Fruit fly (Drosophila melanogaster) whole organism, embryonic: ENCODE results near the gene CG42674.

ENCODE experiments used
- CG11695 ChIP-seq: fragments of 200-800 bp; sonication (Bioruptor generic); IDR thresholded peaks from 3 replicates; pipeline ENCODE4 v1.3.6; 2022; ENCODE audit warnings: missing biosample characterization, missing genetic modification characterization
- CG12071 ChIP-seq: fragments of 200-800 bp; sonication (Bioruptor generic); optimal IDR thresholded peaks from 3 replicates; lab custom pipeline; 2018; ENCODE audit warnings: missing biosample characterization, mild to moderate bottlenecking, missing genetic modification characterization
- CG12236 ChIP-seq: fragments of 200-800 bp; sonication (Bioruptor generic); optimal IDR thresholded peaks from 2 replicates; lab custom pipeline; 2016; ENCODE audit warnings: missing biosample characterization, missing genetic modification characterization
- CG12744 ChIP-seq: fragments of 200-800 bp; sonication (Bioruptor generic); optimal IDR thresholded peaks from 2 replicates; lab custom pipeline; 2016; ENCODE audit warnings: missing biosample characterization, missing genetic modification characterization
- CG12942 ChIP-seq: fragments of 200-800 bp; sonication (Bioruptor generic); optimal IDR thresholded peaks from 3 replicates; lab custom pipeline; 2016; ENCODE audit warnings: missing biosample characterization, missing genetic modification characterization
- CG13123 ChIP-seq: fragments of 200-800 bp; sonication (Bioruptor generic); optimal IDR thresholded peaks from 2 replicates; lab custom pipeline; 2016; ENCODE audit warnings: missing biosample characterization, missing genetic modification characterization
- CG17829 ChIP-seq: fragments of 200-800 bp; optimal IDR thresholded peaks from 2 replicates; lab custom pipeline; 2019; ENCODE audit warnings: missing biosample characterization, mild to moderate bottlenecking, missing genetic modification characterization, moderate library complexity
- CG1792 ChIP-seq: fragments of 200-800 bp; sonication (Bioruptor generic); optimal IDR thresholded peaks from 2 replicates; lab custom pipeline; 2016; ENCODE audit warnings: missing biosample characterization, missing genetic modification characterization
- CG1832 ChIP-seq: fragments of 200-800 bp; sonication (Bioruptor generic); optimal IDR thresholded peaks from 2 replicates; lab custom pipeline; 2017; ENCODE audit warnings: missing biosample characterization, mild to moderate bottlenecking, missing genetic modification characterization, inconsistent platforms
- CG2712 ChIP-seq: fragments of 200-800 bp; optimal IDR thresholded peaks from 3 replicates; lab custom pipeline; 2019; ENCODE audit warnings: missing biosample characterization, mild to moderate bottlenecking, missing genetic modification characterization, moderate library complexity
- CG30020 ChIP-seq: fragments of 200-800 bp; optimal IDR thresholded peaks from 2 replicates; lab custom pipeline; 2019; ENCODE audit warnings: missing biosample characterization, mild to moderate bottlenecking, missing genetic modification characterization, moderate library complexity
- CG31365 ChIP-seq: fragments of 200-800 bp; sonication (Bioruptor generic); optimal IDR thresholded peaks from 2 replicates; lab custom pipeline; 2018; ENCODE audit warnings: missing biosample characterization, mild to moderate bottlenecking, missing genetic modification characterization
- CG31388 ChIP-seq: fragments of 200-800 bp; sonication (Bioruptor generic); optimal IDR thresholded peaks from 2 replicates; lab custom pipeline; 2016; ENCODE audit warnings: missing biosample characterization, missing genetic modification characterization
- CG34224 ChIP-seq: fragments of 200-800 bp; sonication (Bioruptor generic); IDR thresholded peaks from 3 replicates; pipeline ENCODE4 v1.3.6; 2022; ENCODE audit warnings: missing biosample characterization, missing genetic modification characterization; ENCODE audit not compliant: partially characterized antibody
- CG34376 ChIP-seq: fragments of 200-800 bp; sonication (Bioruptor generic); optimal IDR thresholded peaks from 2 replicates; lab custom pipeline; 2018; ENCODE audit warnings: missing biosample characterization, mild to moderate bottlenecking, missing genetic modification characterization
- CG5180 ChIP-seq: fragments of 200-800 bp; sonication (Bioruptor generic); optimal IDR thresholded peaks from 3 replicates; lab custom pipeline; 2017; ENCODE audit warnings: missing biosample characterization, missing genetic modification characterization, mild to moderate bottlenecking, moderate library complexity, missing genetic modification reagents
- CG7786 ChIP-seq: fragments of 200-800 bp; sonication (Bioruptor generic); optimal IDR thresholded peaks from 2 replicates; lab custom pipeline; 2016; ENCODE audit warnings: missing biosample characterization, missing genetic modification characterization
- CG7839 ChIP-seq: fragments of 200-800 bp; sonication (Bioruptor generic); optimal IDR thresholded peaks from 3 replicates; lab custom pipeline; 2018; ENCODE audit warnings: missing biosample characterization, mild to moderate bottlenecking, missing genetic modification characterization, moderate library complexity
- CG8359 ChIP-seq: fragments of 200-800 bp; sonication (Bioruptor generic); optimal IDR thresholded peaks from 2 replicates; lab custom pipeline; 2017; ENCODE audit warnings: missing biosample characterization, mild to moderate bottlenecking, missing genetic modification characterization, borderline replicate concordance
- CrebB ChIP-seq: fragments of 200-800 bp; sonication (Bioruptor generic); optimal IDR thresholded peaks from 3 replicates; lab custom pipeline; 2018; ENCODE audit warnings: missing biosample characterization, mild to moderate bottlenecking, missing genetic modification characterization
- Elba2 ChIP-seq: fragments of 200-800 bp; sonication (Bioruptor generic); optimal IDR thresholded peaks from 3 replicates; lab custom pipeline; 2016; ENCODE audit warnings: missing biosample characterization, missing genetic modification characterization
- Fer3 ChIP-seq: fragments of 200-800 bp; sonication (Bioruptor generic); optimal IDR thresholded peaks from 2 replicates; lab custom pipeline; 2018; ENCODE audit warnings: missing biosample characterization, mild to moderate bottlenecking, missing genetic modification characterization, moderate library complexity
- HLH4C ChIP-seq: fragments of 200-800 bp; sonication (Bioruptor generic); IDR thresholded peaks from 3 replicates; pipeline ENCODE4 v1.3.6; 2022; ENCODE audit warnings: missing biosample characterization, missing genetic modification characterization; ENCODE audit not compliant: partially characterized antibody
- Hr78 ChIP-seq, 2 experiments: fragments of 200-800 bp in 1 of 2; fragments of >200 bp in 1 of 2; sonication (Bioruptor generic) in 1 of 2; optimal IDR thresholded peaks; 2 replicates each; lab custom pipeline; 2017 to 2019; ENCODE audit warnings: missing biosample characterization in 2 of 2, missing genetic modification characterization in 2 of 2, mild to moderate bottlenecking in 1 of 2, moderate library complexity in 1 of 2
- Mad ChIP-seq: fragments of 200-800 bp; sonication (Bioruptor generic); optimal IDR thresholded peaks from 2 replicates; lab custom pipeline; 2016; ENCODE audit warnings: missing biosample characterization, missing genetic modification characterization
- Myb ChIP-seq: fragments of 200-800 bp; sonication (Bioruptor generic); optimal IDR thresholded peaks from 2 replicates; lab custom pipeline; 2016; ENCODE audit warnings: missing biosample characterization, missing genetic modification characterization
- NK7.1 ChIP-seq: fragments of 200-800 bp; sonication (Bioruptor generic); optimal IDR thresholded peaks from 3 replicates; lab custom pipeline; 2016; ENCODE audit warnings: missing biosample characterization, missing genetic modification characterization
- Nf-YB ChIP-seq: fragments of 200-800 bp; sonication (Bioruptor generic); optimal IDR thresholded peaks from 3 replicates; lab custom pipeline; 2019; ENCODE audit warnings: missing biosample characterization, mild to moderate bottlenecking, missing genetic modification characterization, moderate library complexity
- Ptx1 ChIP-seq: fragments of 200-800 bp; sonication (Bioruptor generic); IDR thresholded peaks from 2 replicates; pipeline ENCODE4 v1.3.6; 2022; ENCODE audit warnings: missing biosample characterization, missing genetic modification characterization
- Scr ChIP-seq: fragments of 200-800 bp; sonication (Bioruptor generic); IDR thresholded peaks from 2 replicates; pipeline ENCODE4 v1.3.6; 2022; ENCODE audit warnings: missing biosample characterization, missing genetic modification characterization; ENCODE audit not compliant: partially characterized antibody
- YL-1 ChIP-seq: fragments of 200-800 bp; sonication (Bioruptor generic); optimal IDR thresholded peaks from 3 replicates; lab custom pipeline; 2017; ENCODE audit warnings: missing biosample characterization, mild to moderate bottlenecking, missing genetic modification characterization
- ac ChIP-seq: fragments of 200-800 bp; sonication (Bioruptor generic); optimal IDR thresholded peaks from 3 replicates; lab custom pipeline; 2017; ENCODE audit warnings: missing biosample characterization, mild to moderate bottlenecking, missing genetic modification characterization
- al ChIP-seq: fragments of 200-800 bp; sonication (Bioruptor generic); IDR thresholded peaks from 2 replicates; pipeline ENCODE4 v1.3.6; 2022; ENCODE audit warnings: missing biosample characterization, missing genetic modification characterization
- aop ChIP-seq: fragments of 200-800 bp; sonication (Bioruptor generic); IDR thresholded peaks from 2 replicates; pipeline ENCODE4 v1.3.6; 2022; ENCODE audit warnings: missing biosample characterization, missing genetic modification characterization
- cad ChIP-seq: fragments of >200 bp; optimal IDR thresholded peaks from 2 replicates; lab custom pipeline; 2017; ENCODE audit warnings: missing biosample characterization, missing genetic modification characterization
- caup ChIP-seq: fragments of 200-800 bp; sonication (Bioruptor generic); optimal IDR thresholded peaks from 3 replicates; lab custom pipeline; 2017; ENCODE audit warnings: missing biosample characterization, mild to moderate bottlenecking, missing genetic modification characterization, moderate library complexity; ENCODE audit not compliant: severe bottlenecking
- dimm ChIP-seq: fragments of 200-800 bp; sonication (Bioruptor generic); IDR thresholded peaks from 2 replicates; pipeline ENCODE4 v1.3.6; 2022; ENCODE audit warnings: missing biosample characterization, missing genetic modification characterization
- gro ChIP-seq: fragments of 200-800 bp; sonication (Bioruptor generic); optimal IDR thresholded peaks from 2 replicates; lab custom pipeline; 2016; ENCODE audit warnings: missing biosample characterization, missing genetic modification characterization
- gsb-n ChIP-seq: fragments of 200-800 bp; sonication (Bioruptor generic); optimal IDR thresholded peaks from 3 replicates; lab custom pipeline; 2018; ENCODE audit warnings: missing biosample characterization, mild to moderate bottlenecking, missing genetic modification characterization
- hth ChIP-seq: fragments of >200 bp; optimal IDR thresholded peaks from 2 replicates; lab custom pipeline; 2017; ENCODE audit warnings: inconsistent platforms
- inv ChIP-seq: fragments of 200-800 bp; sonication (Bioruptor generic); IDR thresholded peaks from 2 replicates; pipeline ENCODE4 v1.3.6; 2022; ENCODE audit warnings: missing biosample characterization, missing genetic modification characterization; ENCODE audit not compliant: partially characterized antibody
- jumu ChIP-seq: fragments of 200-800 bp; sonication (Bioruptor generic); optimal IDR thresholded peaks from 3 replicates; lab custom pipeline; 2016; ENCODE audit warnings: missing biosample characterization, missing genetic modification characterization
- kah ChIP-seq: fragments of 200-800 bp; sonication (Bioruptor generic); optimal IDR thresholded peaks from 2 replicates; lab custom pipeline; 2018; ENCODE audit warnings: missing biosample characterization, mild to moderate bottlenecking, missing genetic modification characterization
- klu ChIP-seq: fragments of 200-800 bp; sonication (Bioruptor generic); IDR thresholded peaks from 2 replicates; pipeline ENCODE4 v1.3.6; 2022; ENCODE audit warnings: missing biosample characterization, missing genetic modification characterization
- kni ChIP-seq: fragments of 200-800 bp; sonication (Bioruptor generic); optimal IDR thresholded peaks from 3 replicates; lab custom pipeline; 2017; ENCODE audit warnings: mild to moderate bottlenecking, missing biosample characterization, missing genetic modification reagents, missing genetic modification characterization
- lbe ChIP-seq: fragments of 200-800 bp; sonication (Bioruptor generic); optimal IDR thresholded peaks from 2 replicates; lab custom pipeline; 2016; ENCODE audit warnings: missing biosample characterization, mild to moderate bottlenecking, missing genetic modification characterization
- oc ChIP-seq: fragments of 200-800 bp; sonication (Bioruptor generic); optimal IDR thresholded peaks from 2 replicates; lab custom pipeline; 2018; ENCODE audit warnings: missing biosample characterization, mild to moderate bottlenecking, missing genetic modification characterization, moderate library complexity
- peb ChIP-seq: fragments of 200-800 bp; sonication (Bioruptor generic); IDR thresholded peaks from 2 replicates; pipeline ENCODE4 v1.3.6; 2022; ENCODE audit warnings: missing biosample characterization, missing genetic modification characterization
- prd ChIP-seq, 3 experiments: fragments of >200 bp in 2 of 3; fragments of 200-800 bp in 1 of 3; sonication (Bioruptor generic) in 1 of 3; optimal IDR thresholded peaks in 2 of 3; IDR thresholded peaks in 1 of 3; 2 replicates in 2 of 3; 3 replicates in 1 of 3; pipeline versions ENCODE4 v1.3.6 to Lab custom; 2017 to 2022; ENCODE audit warnings: missing biosample characterization in 1 of 3, missing genetic modification characterization in 1 of 3
- schlank ChIP-seq: fragments of 200-800 bp; sonication (Bioruptor generic); optimal IDR thresholded peaks from 2 replicates; lab custom pipeline; 2018; ENCODE audit warnings: missing biosample characterization, mild to moderate bottlenecking, missing genetic modification characterization

The CG42674 gene

dm6 chr3L:20112797-20113368 is 85.2 kb downstream of the CG42674 start, which contains the start of gene CG14187 (continued):
- no peak for TF ChIP-seq gro (GFP tag; lab: Kevin White, UChicago)
- no peak for TF ChIP-seq oc
- TF ChIP-seq schlank (tag; lab: Kevin White, UChicago): no peak
- no peak for TF ChIP-seq gsb-n (tag; lab: Kevin White, UChicago)
- TF ChIP-seq CG1832 (GFP tag; lab: Kevin White, UChicago): no peak
- TF ChIP-seq klu (GFP tag; lab: Robert Waterston, UW): no peak
- no peak for TF ChIP-seq CG31365 (tag; lab: Kevin White, UChicago)
- TF ChIP-seq CG30020 (tag; lab: Kevin White, UChicago): no peak
- no peak for TF ChIP-seq CG34376 (GFP tag; lab: Kevin White, UChicago)
- no peak for TF ChIP-seq Hr78 (GFP tag; optimal IDR thresholded peaks at IDR 0.05; lab: Kevin White, UChicago)
- TF ChIP-seq aop: no peak
- TF ChIP-seq CG12744 (GFP tag; lab: Kevin White, UChicago): no peak
- TF ChIP-seq CG31388 (GFP tag; lab: Kevin White, UChicago): no peak
- no peak for TF ChIP-seq CG12236
- TF ChIP-seq kni (GFP tag; lab: Kevin White, UChicago): no peak
- no peak for TF ChIP-seq CG7786 (GFP tag; lab: Kevin White, UChicago)
- TF ChIP-seq kah (GFP tag; lab: Kevin White, UChicago): no peak
- no peak for TF ChIP-seq CG7839 (tag; lab: Kevin White, UChicago)
- TF ChIP-seq ac (GFP tag; lab: Kevin White, UChicago): no peak
- TF ChIP-seq Fer3: peak; percentile 8
- peak; percentile 65 for TF ChIP-seq Scr (GFP tag; lab: Robert Waterston, UW)
- peak; percentile 25; the same call in 1 of the 2 replicates for TF ChIP-seq Ptx1 (GFP tag; lab: Robert Waterston, UW)
- TF ChIP-seq CG34224 (GFP tag; lab: Robert Waterston, UW): 0 out of 3 replicates have a peak, but pooled peaks have one; percentile 31
- TF ChIP-seq CrebB: no peak
- TF ChIP-seq CG12071 (GFP tag; lab: Kevin White, UChicago): no peak
- no peak for TF ChIP-seq CG12942
- TF ChIP-seq Mad (GFP tag; lab: Kevin White, UChicago): no peak
- no peak for TF ChIP-seq CG5180 (GFP tag; lab: Kevin White, UChicago)
- TF ChIP-seq inv (GFP tag; lab: Robert Waterston, UW): peak; percentile 44; the same call in 1 of the 2 replicates
- TF ChIP-seq cad: no peak
- TF ChIP-seq caup: no peak
- no peak for TF ChIP-seq Elba2 (GFP tag; lab: Kevin White, UChicago)
- TF ChIP-seq dimm (GFP tag; lab: Robert Waterston, UW): no peak
- no peak for TF ChIP-seq CG8359 (GFP tag; lab: Kevin White, UChicago)
- TF ChIP-seq prd (optimal IDR thresholded peaks at IDR 0.05; lab: Kevin White, UChicago): no peak
- TF ChIP-seq prd (GFP tag; IDR thresholded peaks at IDR 0.05; lab: Robert Waterston, UW): peak; percentile 58; the same call in 2 of the 3 replicates
- TF ChIP-seq Nf-YB (GFP tag; lab: Kevin White, UChicago): no peak
- TF ChIP-seq al (GFP tag; lab: Robert Waterston, UW): no peak
- TF ChIP-seq Myb (GFP tag; lab: Kevin White, UChicago): no peak
- no peak for TF ChIP-seq hth (lab: Kevin White, UChicago)
- TF ChIP-seq CG1792 (GFP tag; lab: Kevin White, UChicago): no peak
- TF ChIP-seq CG13123 (GFP tag; lab: Kevin White, UChicago): no peak
- no peak for TF ChIP-seq jumu (GFP tag; lab: Kevin White, UChicago)
- TF ChIP-seq CG2712 (tag; lab: Kevin White, UChicago): no peak
- TF ChIP-seq peb (GFP tag; lab: Robert Waterston, UW): no peak
- TF ChIP-seq NK7.1 (GFP tag; lab: Kevin White, UChicago): no peak
- TF ChIP-seq CG17829 (tag; lab: Kevin White, UChicago): peak; percentile 9
- TF ChIP-seq lbe (GFP tag; lab: Kevin White, UChicago): no peak
- no peak for TF ChIP-seq CG11695 (GFP tag; lab: Robert Waterston, UW)
- TF ChIP-seq YL-1 (GFP tag; lab: Kevin White, UChicago): no peak
- TF ChIP-seq HLH4C (GFP tag; lab: Robert Waterston, UW): no peak
